Fruit fly (Drosophila melanogaster): ENCODE measurements around the gene CG9951.

The CG9951 gene

DNA sequence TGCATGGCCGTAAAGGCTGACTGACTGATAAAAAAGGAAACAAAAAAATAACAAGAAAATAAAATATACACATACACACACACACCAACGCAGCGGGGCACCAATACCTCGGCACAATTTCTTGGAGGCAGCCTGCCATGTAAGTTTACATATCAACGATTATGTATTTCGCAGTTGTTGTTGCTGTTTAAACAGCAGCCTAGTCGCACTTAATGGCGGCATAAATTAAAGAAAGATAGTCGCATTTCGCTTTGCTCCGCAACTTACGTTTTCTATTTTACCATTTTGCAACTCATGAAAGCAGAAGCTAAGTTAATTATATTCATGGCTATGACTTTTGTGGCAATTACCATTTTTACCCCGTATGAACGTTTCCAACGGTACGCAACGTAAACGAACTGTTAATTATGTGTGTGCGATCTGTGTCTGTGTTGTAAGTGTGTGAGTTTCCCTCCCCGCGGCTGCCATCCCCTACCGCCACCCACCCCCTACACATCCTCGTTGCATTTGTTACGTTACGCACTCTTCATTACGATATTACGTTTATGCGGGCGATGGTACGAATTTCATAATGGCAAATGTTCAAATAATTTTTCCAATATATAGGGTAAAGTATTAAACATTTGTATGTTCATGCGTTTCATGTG, 8.5 kb upstream of the CG9951 start:
- TF ChIP-seq CG8478 (optimal IDR thresholded peaks at IDR 0.05) (no peak), CTCF (optimal IDR thresholded peaks at IDR 0.05) (no peak)

- no peak for TF ChIP-seq CTCF (optimal IDR thresholded peaks at IDR 0.05)
- TF ChIP-seq CG8478 (optimal IDR thresholded peaks at IDR 0.05): no peak
Measured at dm6 chr3L:16855287-16855686, 7.7 kb upstream of the CG9951 start.

DNA sequence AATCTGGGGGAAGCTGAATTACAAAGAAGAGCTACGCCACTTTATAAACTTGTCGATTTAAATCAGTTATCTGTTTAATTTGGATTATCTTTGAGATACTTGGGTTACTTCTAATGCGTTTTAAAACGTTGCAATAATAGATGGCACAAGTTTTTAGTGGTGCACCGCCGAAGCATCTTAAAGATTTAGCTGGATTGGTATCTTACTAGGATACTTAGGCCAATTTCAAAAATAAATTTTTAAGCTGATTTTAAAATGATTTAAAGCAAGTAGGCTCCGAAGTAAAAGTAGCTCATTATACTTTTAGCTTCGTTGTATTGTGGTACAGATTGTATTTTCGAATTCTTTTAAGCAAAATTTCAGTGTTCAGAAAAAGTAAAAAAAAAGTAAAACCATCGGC, 4.2 kb upstream of the CG9951 start, which contains the start of gene sinah:
Gene sinah (plus strand): TSS at position 301 of the 400 bp plus-strand sequence.
- no peak for TF ChIP-seq CG8478 (optimal IDR thresholded peaks at IDR 0.05)
- TF ChIP-seq CTCF (optimal IDR thresholded peaks at IDR 0.05): no peak

- TF ChIP-seq CTCF (optimal IDR thresholded peaks at IDR 0.05): no peak
- TF ChIP-seq CG8478 (optimal IDR thresholded peaks at IDR 0.05): no peak
Measured at dm6 chr3L:16860322-16860721, 2.6 kb upstream of the CG9951 start, which contains the start of gene CG13029. CG13029 (plus strand) TSS chr3L:16860622.

DNA sequence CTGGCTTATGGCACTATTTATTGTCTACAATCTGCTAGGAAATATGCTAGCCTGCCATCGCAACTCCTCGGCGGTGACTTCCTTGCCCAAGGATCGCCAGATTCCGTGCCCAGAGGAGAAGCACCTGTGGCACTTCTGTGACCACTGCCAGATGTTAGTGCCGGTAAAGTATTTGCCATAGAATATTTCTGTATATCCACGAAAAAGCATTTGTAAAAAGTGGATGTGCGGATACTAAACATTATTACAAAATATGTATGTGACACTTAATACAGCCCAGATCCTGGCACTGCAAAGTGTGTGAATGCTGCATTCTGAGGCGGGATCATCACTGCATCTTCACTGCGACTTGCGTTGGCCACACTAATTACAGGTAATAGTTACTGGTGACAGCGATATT, 2.1 kb upstream of the CG9951 start:
- TF ChIP-seq CTCF (optimal IDR thresholded peaks at IDR 0.05) (peak in 1 of 2 experiments; percentile 2), CG8478 (optimal IDR thresholded peaks at IDR 0.05) (no peak)

DNA sequence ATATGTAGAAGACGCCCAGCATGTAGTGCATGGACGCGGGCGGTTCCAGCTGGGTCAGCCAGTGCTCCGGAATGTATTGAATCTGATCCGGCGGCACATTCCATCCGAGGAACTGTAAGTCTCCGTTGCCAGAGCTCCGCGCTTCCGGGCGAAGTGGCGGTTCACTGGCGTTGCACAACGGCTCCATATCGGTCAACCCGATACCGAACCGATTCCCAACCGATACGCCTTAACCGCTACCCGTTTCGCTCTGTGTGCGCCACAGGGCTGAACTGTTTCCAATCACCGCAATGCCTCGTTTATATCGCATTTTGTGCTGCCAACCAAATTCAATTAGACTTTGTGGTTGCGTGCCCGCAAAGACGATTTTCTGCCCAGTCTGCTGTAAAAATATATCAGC, 680 bp upstream of the CG9951 start, which contains the start of gene Rh4:
Gene Rh4 (minus strand): TSS at position 234 of the 400 bp plus-strand sequence.
- TF ChIP-seq CTCF (optimal IDR thresholded peaks at IDR 0.05) (no peak), CG8478 (optimal IDR thresholded peaks at IDR 0.05) (no peak)

- no peak for TF ChIP-seq CTCF (optimal IDR thresholded peaks at IDR 0.05)
- no peak for TF ChIP-seq CG8478 (optimal IDR thresholded peaks at IDR 0.05)
Measured at dm6 chr3L:16865123-16865831, 2.3 kb downstream of the CG9951 start, which contains the start of gene Lmpt. Lmpt (plus strand) TSS chr3L:16865295.

- TF ChIP-seq CG8478 (optimal IDR thresholded peaks at IDR 0.05) (no peak), CTCF (optimal IDR thresholded peaks at IDR 0.05) (no peak)
Measured at dm6 chr3L:16865832-16866163, 2.8 kb downstream of the CG9951 start.

DNA sequence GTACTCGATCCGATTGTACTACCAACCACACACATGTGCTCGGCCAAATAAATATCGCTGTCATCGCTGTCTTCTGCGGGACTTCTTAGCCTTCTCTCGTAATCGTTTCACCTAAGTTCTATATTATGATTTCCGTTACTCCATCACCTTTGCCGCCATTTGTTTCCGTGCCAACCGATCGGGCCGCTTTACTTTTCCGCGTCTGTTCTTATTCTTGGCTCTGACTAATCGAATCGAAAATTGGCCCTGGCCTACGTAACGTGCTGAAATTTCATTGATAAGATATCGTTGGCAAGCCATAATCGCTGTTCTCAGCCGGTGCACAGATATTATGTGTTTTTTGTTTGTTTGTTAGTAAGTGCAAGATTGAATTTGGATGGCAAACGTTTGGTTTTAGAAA, 4.2 kb downstream of the CG9951 start:
- TF ChIP-seq CTCF (optimal IDR thresholded peaks at IDR 0.05): no peak
- no peak for TF ChIP-seq CG8478 (optimal IDR thresholded peaks at IDR 0.05)

DNA sequence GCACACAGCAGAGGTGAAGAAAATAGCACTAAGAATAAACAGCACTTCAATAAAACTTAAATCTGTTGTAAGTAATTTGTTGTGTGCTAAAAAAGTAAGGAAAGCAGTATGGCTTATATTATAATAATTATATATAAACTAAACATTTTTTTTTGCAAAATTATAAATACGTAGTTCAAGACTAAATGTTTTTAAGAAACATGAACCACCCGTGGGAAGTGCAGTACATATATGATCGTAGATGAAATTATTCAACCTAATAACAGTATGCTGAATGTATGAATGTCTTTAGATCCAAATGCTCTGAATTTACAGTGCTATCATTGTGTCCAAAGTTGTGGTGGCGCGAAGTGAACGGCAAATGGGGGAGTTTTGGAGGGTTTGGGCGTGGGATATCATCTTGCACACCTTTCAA, 7.8 kb downstream of the CG9951 start:
- TF ChIP-seq CG8478 (optimal IDR thresholded peaks at IDR 0.05) (no peak), CTCF (optimal IDR thresholded peaks at IDR 0.05) (no peak)

dm6 chr3L:16871630-16872029, 8.7 kb downstream of the CG9951 start:
- TF ChIP-seq CTCF (optimal IDR thresholded peaks at IDR 0.05): no peak
- no peak for TF ChIP-seq CG8478 (optimal IDR thresholded peaks at IDR 0.05)

dm6 chr3L:16872487-16872955, 9.6 kb downstream of the CG9951 start:
- TF ChIP-seq CG8478 (optimal IDR thresholded peaks at IDR 0.05): no peak
- TF ChIP-seq CTCF (optimal IDR thresholded peaks at IDR 0.05): no peak

- no peak for TF ChIP-seq CG8478 (optimal IDR thresholded peaks at IDR 0.05)
- TF ChIP-seq CTCF (optimal IDR thresholded peaks at IDR 0.05): no peak
Measured at dm6 chr3L:16873127-16873543, 10.2 kb downstream of the CG9951 start.

DNA sequence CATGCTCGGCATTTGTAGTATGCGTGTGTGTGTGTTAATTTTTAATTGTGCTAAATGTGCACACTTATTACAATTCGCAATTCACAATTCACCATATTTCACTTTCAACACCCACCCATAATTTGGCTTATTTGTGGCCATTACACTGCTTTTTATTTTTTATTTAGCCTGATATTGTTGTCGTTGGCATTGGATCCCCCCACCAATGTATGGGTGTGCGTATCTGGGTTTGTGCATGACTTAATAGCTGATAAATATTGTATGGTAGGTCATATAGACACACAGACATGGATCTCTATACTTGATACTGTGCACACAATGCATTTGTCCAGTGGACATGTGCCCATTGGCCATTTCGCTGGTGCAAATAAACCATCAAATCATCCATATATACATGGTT, 10.7 kb downstream of the CG9951 start:
- TF ChIP-seq CG8478 (optimal IDR thresholded peaks at IDR 0.05): no peak
- TF ChIP-seq CTCF (optimal IDR thresholded peaks at IDR 0.05): no peak

DNA sequence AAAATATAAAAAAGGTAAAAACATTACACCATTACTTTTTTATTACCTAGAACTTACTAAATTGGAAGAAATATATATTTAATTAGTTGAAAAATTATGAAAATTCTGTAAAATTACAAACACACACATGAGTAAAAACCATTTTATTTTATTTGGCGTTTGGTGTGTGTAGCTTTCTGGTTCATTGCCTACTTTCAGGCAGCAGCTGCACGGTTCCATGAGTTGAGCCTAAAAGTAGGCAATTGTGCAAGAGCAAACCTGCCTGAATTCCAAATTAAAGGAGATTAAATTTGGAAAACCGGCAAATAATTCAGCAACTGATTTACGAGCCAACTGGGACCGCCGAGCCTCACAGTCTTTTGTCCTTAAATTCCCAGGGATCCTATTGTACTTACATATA, 12.5 kb downstream of the CG9951 start:
- no peak for TF ChIP-seq CG8478 (optimal IDR thresholded peaks at IDR 0.05)
- TF ChIP-seq CTCF (optimal IDR thresholded peaks at IDR 0.05): peak in 1 of 2 experiments; percentile 38

dm6 chr3L:16875959-16876358, 13.0 kb downstream of the CG9951 start:
- no peak for TF ChIP-seq CTCF (optimal IDR thresholded peaks at IDR 0.05)
- TF ChIP-seq CG8478 (optimal IDR thresholded peaks at IDR 0.05): no peak
